Fruit fly (Drosophila melanogaster): Measurements from ENCODE around the gene CG43965.

Gene CG43965

dm6 chr3L:8691891-8692874, 33.4 kb downstream of the CG43965 start (continued):
- TF ChIP-seq CG2120 (GFP tag; optimal IDR thresholded peaks at IDR 0.05) (peak; percentile 18), CG2129 (GFP tag; IDR thresholded peaks at IDR 0.05; ENCODE audit: partially characterized antibody) (no peak), zfh1 (GFP tag; IDR thresholded peaks at IDR 0.05) (0 out of 3 replicates have a peak, but pooled peaks have one; percentile 9), gce (GFP tag; IDR thresholded peaks at IDR 0.05) (0 out of 3 replicates have a peak, but pooled peaks have one; percentile 5), Ravus (GFP tag; IDR thresholded peaks at IDR 0.05) (no peak), jing (GFP tag; optimal IDR thresholded peaks at IDR 0.05) (no peak), dan (GFP tag; IDR thresholded peaks at IDR 0.05) (no peak), CG11504 (tag; optimal IDR thresholded peaks at IDR 0.05) (peak; percentile 78), CG9932 (GFP tag; IDR thresholded peaks at IDR 0.05) (0 out of 2 replicates have a peak, but pooled peaks have one; percentile 25), CG14050 (GFP tag; IDR thresholded peaks at IDR 0.05) (no peak), Hmr (GFP tag; optimal IDR thresholded peaks at IDR 0.05) (peak; percentile 40), twi (tag; optimal IDR thresholded peaks at IDR 0.05) (peak; percentile 21), odd (GFP tag; optimal IDR thresholded peaks at IDR 0.05) (peak; percentile 19), Vsx1 (GFP tag; optimal IDR thresholded peaks at IDR 0.05) (peak; percentile 58), CG10321 (GFP tag; IDR thresholded peaks at IDR 0.05) (no peak), Nf-YB (GFP tag; optimal IDR thresholded peaks at IDR 0.05) (peak; percentile 30), CG9817 (tag; optimal IDR thresholded peaks at IDR 0.05) (peak; percentile 25), Hr78 (GFP tag; optimal IDR thresholded peaks at IDR 0.05) (peak in 1 of 2 experiments; percentile 35), chm (GFP tag; IDR thresholded peaks at IDR 0.05) (0 out of 2 replicates have a peak, but pooled peaks have one; percentile 24), D19B (GFP tag; optimal IDR thresholded peaks at IDR 0.05) (peak; percentile 1), dpn (GFP tag; optimal IDR thresholded peaks at IDR 0.05) (peak in 1 of 2 experiments; percentile 45), CG7987 (GFP tag; optimal IDR thresholded peaks at IDR 0.05) (peak; percentile 34), D19A (tag; optimal IDR thresholded peaks at IDR 0.05) (peak; percentile 48), NFAT (GFP tag; IDR thresholded peaks at IDR 0.05) (0 out of 2 replicates have a peak, but pooled peaks have one; percentile 33), exex (tag; optimal IDR thresholded peaks at IDR 0.05) (peak; percentile 61), CG8290 (GFP tag; optimal IDR thresholded peaks at IDR 0.05) (no peak), CG8290 (tag; optimal IDR thresholded peaks at IDR 0.05) (peak in 1 of 2 experiments; percentile 52), CG6791 (GFP tag; IDR thresholded peaks at IDR 0.05; ENCODE audit: partially characterized antibody) (no peak), CG31441 (GFP tag; IDR thresholded peaks at IDR 0.05) (peak; percentile 65; the same call in 1 of the 2 replicates), CG2712 (tag; optimal IDR thresholded peaks at IDR 0.05) (peak; percentile 60), az2 (GFP tag; optimal IDR thresholded peaks at IDR 0.05) (peak; percentile 51), CG11247 (GFP tag; IDR thresholded peaks at IDR 0.05) (peak; percentile 31; the same call in 1 of the 2 replicates), CG12104 (GFP tag; optimal IDR thresholded peaks at IDR 0.05) (peak; percentile 43), pros (GFP tag; optimal IDR thresholded peaks at IDR 0.05) (peak; percentile 30), Meics (GFP tag; optimal IDR thresholded peaks at IDR 0.05) (peak; percentile 70), croc (GFP tag; conservative IDR thresholded peaks at IDR 0.05) (no peak; the same call in 2 of the 3 replicates), CG9609 (GFP tag; optimal IDR thresholded peaks at IDR 0.05) (no peak), mld (GFP tag; IDR thresholded peaks at IDR 0.05; ENCODE audit: partially characterized antibody) (no peak), shn (GFP tag; optimal IDR thresholded peaks at IDR 0.05) (no peak), nom (GFP tag; optimal IDR thresholded peaks at IDR 0.05) (peak; percentile 94), Doc3 (GFP tag; IDR thresholded peaks at IDR 0.05; ENCODE audit: partially characterized antibody) (no peak), CG17361 (GFP tag; IDR thresholded peaks at IDR 0.05) (peak; percentile 93), Sox100B (GFP tag; optimal IDR thresholded peaks at IDR 0.05) (peak; percentile 67), pita (GFP tag; optimal IDR thresholded peaks at IDR 0.05) (no peak), org-1 (GFP tag; optimal IDR thresholded peaks at IDR 0.05) (peak; percentile 30), nerfin-1 (tag; optimal IDR thresholded peaks at IDR 0.05) (peak; percentile 18), Aef1 (GFP tag; IDR thresholded peaks at IDR 0.05) (0 out of 3 replicates have a peak, but pooled peaks have one; percentile 8)
